Worm (Caenorhabditis elegans) whole organism, midembryonic: ENCODE data around the gene ZK673.2.

ENCODE experiments used
- T22C8.4 ChIP-seq: fragments of 200-800 bp; sonication (Bioruptor generic); IDR thresholded peaks from 2 replicates; pipeline ENCODE4 v1.3.6; 2022; ENCODE audit warnings: missing genetic modification characterization, missing compliant biosample characterization
- cog-1 ChIP-seq: sonication (generic microtip); optimal IDR thresholded peaks from 2 replicates; lab custom pipeline; 2016; ENCODE audit warnings: missing genetic modification characterization, missing compliant biosample characterization
- flt-1 ChIP-seq: fragments of 200-800 bp; sonication (Bioruptor generic); IDR thresholded peaks from 2 replicates; pipeline ENCODE4 v1.3.6; 2022; ENCODE audit warnings: missing genetic modification characterization, missing compliant biosample characterization
- klf-2 ChIP-seq: fragments of 200-800 bp; sonication (Bioruptor generic); conservative IDR thresholded peaks from 2 replicates; pipeline ENCODE4 v1.3.6; 2022; ENCODE audit warnings: missing genetic modification reagents, missing genetic modification characterization, missing compliant biosample characterization
- med-1 ChIP-seq: sonication (generic microtip); optimal IDR thresholded peaks from 2 replicates; lab custom pipeline; 2017; ENCODE audit warnings: missing genetic modification characterization, mild to moderate bottlenecking, missing compliant biosample characterization, antibody characterized with exemption, missing genetic modification reagents; ENCODE audit not compliant: insufficient read depth
- ref-1 ChIP-seq: fragments of 200-800 bp; sonication (Bioruptor generic); conservative IDR thresholded peaks from 2 replicates; pipeline ENCODE4 v1.3.6; 2022; ENCODE audit warnings: missing genetic modification reagents, missing genetic modification characterization, missing compliant biosample characterization
- tab-1 ChIP-seq: fragments of 200-800 bp; sonication (Bioruptor generic); IDR thresholded peaks from 2 replicates; pipeline ENCODE4 v1.3.6; 2022; ENCODE audit warnings: missing genetic modification characterization, missing compliant biosample characterization
- ztf-23 ChIP-seq: fragments of 200-800 bp; sonication (Bioruptor generic); IDR thresholded peaks from 2 replicates; pipeline ENCODE4 v1.3.6; 2022; ENCODE audit warnings: missing genetic modification reagents, missing genetic modification characterization, missing compliant biosample characterization
- ztf-29 ChIP-seq: fragments of 200-800 bp; sonication (Bioruptor generic); IDR thresholded peaks from 2 replicates; pipeline ENCODE4 v1.3.6; 2022; ENCODE audit warnings: missing genetic modification reagents, missing genetic modification characterization, missing compliant biosample characterization

ZK673.2 gene

DNA sequence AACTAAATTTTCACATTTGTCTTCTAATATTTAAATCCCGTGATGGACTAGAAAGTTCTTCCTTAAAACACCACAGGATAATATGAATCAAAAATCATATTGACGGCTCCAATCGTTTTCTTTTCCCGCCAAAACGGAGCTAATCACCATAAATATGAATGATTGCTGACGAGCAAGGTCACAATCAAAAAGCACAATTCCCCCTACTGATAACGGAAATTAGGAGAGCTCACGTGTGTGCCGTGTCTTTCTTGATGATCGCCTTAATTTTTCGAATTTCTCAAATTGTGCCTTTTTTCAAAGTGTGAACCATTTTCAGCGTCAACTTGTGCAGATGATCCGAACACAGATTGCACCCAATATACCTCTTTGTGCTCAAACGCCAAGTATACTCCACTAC, 4.2 kb upstream of the ZK673.2 start:
- TF ChIP-seq tab-1 = no peak
- no peak for TF ChIP-seq ztf-29 (GFP tag; lab: Robert Waterston, UW)
- TF ChIP-seq cog-1 = no peak

ce11 chrII:10444971-10445707, 2.9 kb upstream of the ZK673.2 start:
- TF ChIP-seq ztf-29 (GFP tag; lab: Robert Waterston, UW) = no peak
- TF ChIP-seq T22C8.4 (GFP tag; lab: Robert Waterston, UW) = no peak
- TF ChIP-seq cog-1 = no peak
- no peak for TF ChIP-seq ztf-23 (GFP tag; lab: Robert Waterston, UW)
- no peak for TF ChIP-seq flt-1
- TF ChIP-seq med-1 = no peak
- no peak for TF ChIP-seq ref-1 (GFP tag; lab: Robert Waterston, UW)

DNA sequence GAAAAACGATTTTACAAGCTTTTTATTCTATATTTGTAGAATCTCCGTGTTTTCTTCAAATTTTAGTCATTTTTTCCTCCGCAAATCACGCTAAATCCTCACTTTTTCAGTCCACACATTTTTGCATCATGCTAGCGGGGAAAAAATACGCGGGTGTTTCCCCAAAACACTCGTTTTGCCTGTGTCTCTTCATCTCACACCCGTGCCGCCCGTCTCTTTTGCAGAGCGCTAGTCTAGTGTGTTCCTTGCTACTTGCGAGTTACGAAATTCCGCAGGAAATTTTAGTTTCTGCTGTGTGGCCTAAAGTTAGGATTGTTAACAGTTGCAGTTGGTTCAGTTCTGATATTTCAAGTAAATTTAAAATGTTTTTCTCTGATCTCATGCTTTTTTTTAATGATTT, 2.3 kb upstream of the ZK673.2 start:
- no peak for TF ChIP-seq med-1
- no peak for TF ChIP-seq ztf-29 (GFP tag; lab: Robert Waterston, UW)
- TF ChIP-seq ztf-23 (GFP tag; lab: Robert Waterston, UW) = no peak
- no peak for TF ChIP-seq klf-2 (GFP tag; lab: Robert Waterston, UW)
- no peak for TF ChIP-seq cog-1
- no peak for TF ChIP-seq T22C8.4 (GFP tag; lab: Robert Waterston, UW)
- TF ChIP-seq ref-1 (GFP tag; lab: Robert Waterston, UW) = no peak
- no peak for TF ChIP-seq flt-1
- TF ChIP-seq tab-1 = no peak

DNA sequence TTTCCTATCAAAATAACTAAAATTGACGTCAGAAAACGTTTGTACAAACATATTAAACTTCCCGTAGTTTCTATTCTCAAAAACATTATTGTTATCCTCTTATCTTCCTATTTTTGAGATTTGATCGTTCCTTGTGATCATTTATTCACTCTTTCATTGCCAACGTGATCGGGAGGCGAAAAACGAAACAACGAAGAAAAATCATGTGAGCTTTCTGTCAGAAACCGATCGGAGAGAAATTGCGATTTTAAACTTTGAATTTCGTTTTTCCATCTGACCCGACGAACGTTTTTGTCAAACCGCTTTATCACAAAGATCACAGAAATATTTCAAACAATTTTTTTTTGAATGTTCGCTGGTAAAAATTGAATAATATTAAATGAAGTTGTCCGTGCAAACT, 1.8 kb upstream of the ZK673.2 start:
- TF ChIP-seq tab-1 = no peak
- TF ChIP-seq T22C8.4 (GFP tag; lab: Robert Waterston, UW) = no peak
- no peak for TF ChIP-seq ztf-29 (GFP tag; lab: Robert Waterston, UW)
- no peak for TF ChIP-seq cog-1
- no peak for TF ChIP-seq med-1
- TF ChIP-seq ref-1 (GFP tag; lab: Robert Waterston, UW) = no peak
- no peak for TF ChIP-seq flt-1
- no peak for TF ChIP-seq klf-2 (GFP tag; lab: Robert Waterston, UW)
- no peak for TF ChIP-seq ztf-23 (GFP tag; lab: Robert Waterston, UW)

ce11 chrII:10446814-10447213, 1.3 kb upstream of the ZK673.2 start:
- no peak for TF ChIP-seq flt-1

DNA sequence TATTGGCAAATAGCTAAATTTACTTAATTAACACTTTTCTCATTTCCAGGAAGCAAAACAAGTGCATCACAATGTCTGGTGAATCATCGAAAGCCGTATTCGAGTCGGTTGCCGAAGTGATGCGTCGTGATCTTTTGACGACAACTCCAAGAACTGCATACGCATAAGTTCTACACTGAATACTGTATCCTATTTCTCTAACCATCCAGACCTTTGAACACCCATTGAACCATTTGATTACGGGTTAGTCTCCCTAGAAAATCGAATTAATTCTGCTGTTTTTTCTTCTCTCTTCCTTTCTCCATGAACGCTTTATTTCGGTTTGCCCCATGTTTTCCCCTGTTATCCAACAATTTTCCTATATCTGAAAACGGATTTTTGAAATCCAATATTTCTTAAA, 1.6 kb downstream of the ZK673.2 start, which contains the start of gene lin-56:
Gene lin-56, plus strand, starts transcription at position 301 of the 400 bp plus-strand sequence.
- TF ChIP-seq klf-2 (GFP tag; lab: Robert Waterston, UW) = no peak
- no peak for TF ChIP-seq ref-1 (GFP tag; lab: Robert Waterston, UW)
- TF ChIP-seq flt-1 = no peak
- TF ChIP-seq ztf-29 (GFP tag; lab: Robert Waterston, UW) = no peak
- TF ChIP-seq cog-1 = no peak
- no peak for TF ChIP-seq tab-1
- TF ChIP-seq med-1 = no peak
- TF ChIP-seq ztf-23 (GFP tag; lab: Robert Waterston, UW) = no peak
- no peak for TF ChIP-seq T22C8.4 (GFP tag; lab: Robert Waterston, UW)

DNA sequence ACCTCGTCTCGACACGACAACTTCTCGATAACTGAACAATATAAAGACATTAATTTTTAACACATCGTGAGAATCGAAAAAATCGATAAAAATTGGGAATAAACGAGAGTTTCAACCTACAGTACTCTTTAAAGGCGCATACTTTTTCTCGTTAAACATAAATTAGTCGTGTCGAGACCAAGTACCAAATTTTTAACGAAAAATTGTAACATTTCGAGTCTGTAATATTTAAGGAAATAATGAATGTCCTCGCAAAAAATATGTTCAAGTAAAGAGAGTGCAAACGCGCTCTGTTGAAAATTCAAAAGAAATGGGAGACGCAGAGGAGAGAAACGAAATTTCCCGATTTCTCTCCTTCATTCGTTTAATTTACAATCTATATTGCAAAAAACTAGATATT, 2.3 kb downstream of the ZK673.2 start:
- TF ChIP-seq flt-1 = no peak
- no peak for TF ChIP-seq cog-1
- no peak for TF ChIP-seq med-1
- TF ChIP-seq ztf-29 (GFP tag; lab: Robert Waterston, UW) = no peak
- no peak for TF ChIP-seq ref-1 (GFP tag; lab: Robert Waterston, UW)
- no peak for TF ChIP-seq T22C8.4 (GFP tag; lab: Robert Waterston, UW)
- no peak for TF ChIP-seq klf-2 (GFP tag; lab: Robert Waterston, UW)
- no peak for TF ChIP-seq ztf-23 (GFP tag; lab: Robert Waterston, UW)

DNA sequence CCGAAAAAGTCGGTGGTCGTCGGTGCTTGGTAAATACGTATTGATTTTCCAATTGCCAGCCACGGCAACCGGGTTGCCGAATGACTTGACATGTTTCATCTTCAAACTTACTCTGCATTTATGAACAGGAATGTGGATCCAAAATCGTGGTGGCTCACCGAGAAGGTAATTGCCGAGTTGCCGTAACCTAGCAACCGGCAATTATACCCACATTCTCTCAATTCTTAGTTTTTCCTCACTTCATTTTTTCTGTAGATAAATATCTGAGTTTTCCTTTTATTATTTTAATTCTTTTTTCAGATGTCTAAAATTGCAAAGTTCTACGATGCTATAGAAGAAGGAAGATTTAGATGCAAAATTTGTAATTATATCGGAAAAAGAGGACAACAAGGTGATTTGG, 4.6 kb downstream of the ZK673.2 start, which contains the start of gene ZK673.4:
Gene ZK673.4, plus strand, starts transcription at position 301 of the 400 bp plus-strand sequence.
- TF ChIP-seq ref-1 (GFP tag; lab: Robert Waterston, UW) (no peak), ztf-23 (GFP tag; lab: Robert Waterston, UW) (no peak), klf-2 (GFP tag; lab: Robert Waterston, UW) (no peak), cog-1 (no peak), med-1 (no peak)

DNA sequence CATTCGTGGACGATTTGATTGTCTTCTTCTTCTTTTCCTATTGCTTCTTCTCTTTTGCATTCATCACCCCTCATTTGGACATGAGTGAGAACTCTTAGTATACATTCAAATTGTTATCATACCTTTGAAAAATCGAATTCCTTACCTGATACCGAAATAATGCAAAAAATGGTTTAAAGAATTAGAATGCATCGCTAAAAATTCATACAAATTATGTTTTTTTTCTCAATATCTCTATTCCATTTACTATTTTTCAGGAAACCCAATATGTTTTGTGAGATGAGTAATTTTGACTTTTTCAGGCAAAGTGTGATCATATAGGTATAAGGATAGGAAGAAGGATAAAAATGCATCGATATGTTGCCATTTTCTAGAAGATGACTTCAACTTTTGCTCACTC, 8.9 kb downstream of the ZK673.2 start, which contains the start of gene ZK673.11:
Gene ZK673.11, plus strand, starts transcription at position 301 of the 400 bp plus-strand sequence.
- no peak for TF ChIP-seq ztf-29 (GFP tag; lab: Robert Waterston, UW)
- TF ChIP-seq flt-1 = no peak
- no peak for TF ChIP-seq ref-1 (GFP tag; lab: Robert Waterston, UW)
- TF ChIP-seq T22C8.4 (GFP tag; lab: Robert Waterston, UW) = no peak
- no peak for TF ChIP-seq cog-1
- TF ChIP-seq klf-2 (GFP tag; lab: Robert Waterston, UW) = no peak
- no peak for TF ChIP-seq ztf-23 (GFP tag; lab: Robert Waterston, UW)
- TF ChIP-seq med-1 = no peak
- no peak for TF ChIP-seq tab-1

DNA sequence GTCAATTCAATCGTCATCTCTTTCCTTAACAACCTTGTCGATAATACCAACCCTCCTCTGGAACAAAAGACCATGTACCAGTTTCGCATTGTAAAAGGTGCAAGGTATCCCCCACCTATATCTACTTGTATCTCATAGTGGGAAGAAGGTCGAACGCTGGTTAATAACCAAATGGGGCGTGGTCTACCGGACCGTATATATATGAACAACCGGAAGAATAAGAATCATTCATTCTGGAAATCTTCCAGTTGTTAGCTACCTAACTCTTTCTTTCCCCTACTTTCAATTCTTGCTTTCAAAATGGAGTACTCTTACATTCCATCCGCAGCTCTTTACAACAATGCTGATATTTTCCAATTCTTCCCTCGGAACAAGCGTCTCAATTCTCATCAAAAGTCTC, 13.1 kb downstream of the ZK673.2 start, which contains the start of gene ZK673.5:
Gene ZK673.5, plus strand, starts transcription at position 301 of the 400 bp plus-strand sequence.
- no peak for TF ChIP-seq ztf-23 (GFP tag; lab: Robert Waterston, UW)
- TF ChIP-seq T22C8.4 (GFP tag; lab: Robert Waterston, UW) = no peak
